Fruit fly (Drosophila melanogaster) whole organism, wandering third instar larva: ENCODE measurements around the gene CG14913.

Source experiments
- Abd-B ChIP-seq: fragments of >200 bp; optimal IDR thresholded peaks from 2 replicates; lab custom pipeline; 2017; ENCODE audit warnings: missing biosample characterization, missing genetic modification characterization
- CrebA ChIP-seq: fragments of 200-800 bp; sonication (Bioruptor generic); optimal IDR thresholded peaks from 2 replicates; lab custom pipeline; 2016; ENCODE audit warnings: missing biosample characterization, mild to moderate bottlenecking, missing genetic modification characterization, borderline replicate concordance
- Dfd ChIP-seq: fragments of >200 bp; optimal IDR thresholded peaks from 2 replicates; lab custom pipeline; 2017; ENCODE audit warnings: missing biosample characterization, missing genetic modification characterization
- N ChIP-seq: fragments of >200 bp; optimal IDR thresholded peaks from 2 replicates; lab custom pipeline; 2018; ENCODE audit warnings: missing biosample characterization, missing external identifiers, missing genetic modification characterization
- Rel ChIP-seq, 2 experiments: fragments of 200-800 bp; sonication (Bioruptor generic) in 1 of 2; optimal IDR thresholded peaks; 2 replicates in 1 of 2; 3 replicates in 1 of 2; lab custom pipeline; 2016 to 2019; ENCODE audit warnings: mild to moderate bottlenecking in 2 of 2, missing biosample characterization in 2 of 2, missing genetic modification characterization in 2 of 2, moderate library complexity in 1 of 2
- br ChIP-seq: fragments of 200-800 bp; sonication (Bioruptor generic); optimal IDR thresholded peaks from 2 replicates; lab custom pipeline; 2016; ENCODE audit warnings: missing biosample characterization, missing genetic modification characterization
- dl ChIP-seq, 2 experiments: fragments of 175-275, 200-275 bp in 1 of 2; fragments of 200-275 bp in 1 of 2; sonication (Bioruptor generic); optimal IDR thresholded peaks; lab custom pipeline; 2018; ENCODE audit warnings: mild to moderate bottlenecking in 2 of 2, missing biosample characterization in 2 of 2, missing genetic modification characterization in 2 of 2, moderate library complexity in 2 of 2; ENCODE audit not compliant: partially characterized antibody in 2 of 2, insufficient read depth in 1 of 2
- h ChIP-seq: fragments of 200-800 bp; sonication (Bioruptor generic); optimal IDR thresholded peaks from 3 replicates; lab custom pipeline; 2016; ENCODE audit warnings: missing biosample characterization, mild to moderate bottlenecking, missing genetic modification characterization
- jim ChIP-seq: fragments of 175-275, 200-325 bp; sonication (Bioruptor generic); optimal IDR thresholded peaks from 2 replicates; lab custom pipeline; 2016; ENCODE audit warnings: missing biosample characterization, mild to moderate bottlenecking, missing genetic modification characterization
- lola ChIP-seq: fragments of >200 bp; optimal IDR thresholded peaks from 2 replicates; lab custom pipeline; 2017; ENCODE audit warnings: missing biosample characterization, missing genetic modification characterization
- pan ChIP-seq: fragments of >200 bp; optimal IDR thresholded peaks from 2 replicates; lab custom pipeline; 2017
- psq ChIP-seq: fragments of 200-800 bp; sonication (Bioruptor generic); optimal IDR thresholded peaks from 3 replicates; lab custom pipeline; 2017; ENCODE audit warnings: missing biosample characterization, mild to moderate bottlenecking, missing genetic modification characterization, moderate library complexity
- rgr ChIP-seq: fragments of 200-800 bp; sonication (Bioruptor generic); optimal IDR thresholded peaks from 3 replicates; lab custom pipeline; 2016; ENCODE audit warnings: missing biosample characterization, mild to moderate bottlenecking, missing genetic modification characterization
- tai ChIP-seq: sonication (Bioruptor generic); optimal IDR thresholded peaks from 2 replicates; lab custom pipeline; 2016; ENCODE audit warnings: missing biosample characterization, missing genetic modification characterization

- no peak for TF ChIP-seq lola (GFP tag; lab: Kevin White, UChicago)
- TF ChIP-seq Abd-B, result no peak
- no peak for TF ChIP-seq psq (GFP tag; lab: Kevin White, UChicago)
- no peak for TF ChIP-seq Dfd (GFP tag; lab: Kevin White, UChicago)
- TF ChIP-seq h, result no peak
- no peak for TF ChIP-seq pan (lab: Kevin White, UChicago)
- TF ChIP-seq CrebA (GFP tag; lab: Kevin White, UChicago), result no peak
- TF ChIP-seq dl (GFP tag; optimal IDR thresholded peaks at IDR 0.05; lab: Kevin White, UChicago; ENCODE audit: insufficient read depth in 1 of 2, partially characterized antibody in 2 of 2), result no peak
- no peak for TF ChIP-seq br (GFP tag; lab: Kevin White, UChicago)
- no peak for TF ChIP-seq rgr (GFP tag; lab: Kevin White, UChicago)
- no peak for TF ChIP-seq tai
- no peak for TF ChIP-seq Rel (GFP tag; optimal IDR thresholded peaks at IDR 0.05; lab: Kevin White, UChicago)
- no peak for TF ChIP-seq Rel (tag; optimal IDR thresholded peaks at IDR 0.05; lab: Kevin White, UChicago)
- no peak for TF ChIP-seq N
- no peak for TF ChIP-seq jim (GFP tag; lab: Kevin White, UChicago)
Observed at dm6 chr2L:11059206-11059605, 42.4 kb downstream of the CG14913 start.
